Fruit fly (Drosophila melanogaster) whole organism, embryonic: ENCODE data around the gene bin.
A peak's percentile ranks its signal among the peaks of the same experiment; 100 is the strongest.

Source experiments
- Adf1 ChIP-seq: fragments of 200-800 bp; sonication (Bioruptor generic); IDR thresholded peaks from 2 replicates; pipeline ENCODE4 v1.3.6; 2022; ENCODE audit warnings: missing biosample characterization, missing genetic modification characterization
- Bgb ChIP-seq: fragments of 200-800 bp; sonication (Bioruptor generic); IDR thresholded peaks from 2 replicates; pipeline ENCODE4 v1.3.6; 2022; ENCODE audit warnings: missing biosample characterization, missing genetic modification characterization; ENCODE audit not compliant: partially characterized antibody
- BtbVII ChIP-seq: fragments of 200-800 bp; sonication (Bioruptor generic); optimal IDR thresholded peaks from 3 replicates; lab custom pipeline; 2017; ENCODE audit warnings: missing biosample characterization, mild to moderate bottlenecking, missing genetic modification characterization
- CG10209 ChIP-seq: fragments of 200-800 bp; sonication (Bioruptor generic); optimal IDR thresholded peaks from 3 replicates; lab custom pipeline; 2017; ENCODE audit warnings: missing biosample characterization, mild to moderate bottlenecking, missing genetic modification characterization, missing genetic modification reagents
- CG10321 ChIP-seq: fragments of 200-800 bp; sonication (Bioruptor generic); IDR thresholded peaks from 2 replicates; pipeline ENCODE4 v1.3.6; 2022; ENCODE audit warnings: missing biosample characterization, missing genetic modification characterization
- CG10959 ChIP-seq: fragments of 200-800 bp; sonication (Bioruptor generic); IDR thresholded peaks from 2 replicates; pipeline ENCODE4 v1.3.6; 2022; ENCODE audit warnings: missing biosample characterization, missing genetic modification characterization
- CG14441 ChIP-seq: fragments of 200-800 bp; sonication (Bioruptor generic); IDR thresholded peaks from 2 replicates; pipeline ENCODE4 v1.3.6; 2022; ENCODE audit warnings: missing biosample characterization, missing genetic modification characterization
- CG15073 ChIP-seq: fragments of 200-800 bp; sonication (Bioruptor generic); optimal IDR thresholded peaks from 2 replicates; lab custom pipeline; 2016; ENCODE audit warnings: missing biosample characterization, missing genetic modification characterization
- CG15514 ChIP-seq: fragments of 200-800 bp; sonication (Bioruptor generic); optimal IDR thresholded peaks from 3 replicates; lab custom pipeline; 2017; ENCODE audit warnings: missing biosample characterization, missing genetic modification characterization, mild to moderate bottlenecking, moderate library complexity, missing genetic modification reagents
- CG15696 ChIP-seq: fragments of 200-800 bp; sonication (Bioruptor generic); optimal IDR thresholded peaks from 2 replicates; lab custom pipeline; 2019; ENCODE audit warnings: missing biosample characterization, mild to moderate bottlenecking, missing genetic modification characterization, moderate library complexity
- CG17568 ChIP-seq: fragments of 200-800 bp; sonication (Bioruptor generic); optimal IDR thresholded peaks from 2 replicates; lab custom pipeline; 2018; ENCODE audit warnings: missing biosample characterization, mild to moderate bottlenecking, missing genetic modification characterization, moderate library complexity
- CG18599 ChIP-seq: fragments of 200-800 bp; sonication (Bioruptor generic); optimal IDR thresholded peaks from 3 replicates; lab custom pipeline; 2017; ENCODE audit warnings: missing biosample characterization, missing genetic modification characterization, mild to moderate bottlenecking, moderate library complexity, missing genetic modification reagents
- CG2199 ChIP-seq: fragments of 200-800 bp; sonication (Bioruptor generic); IDR thresholded peaks from 3 replicates; pipeline ENCODE4 v1.3.6; 2022; ENCODE audit warnings: missing biosample characterization, missing genetic modification characterization
- CG43689 ChIP-seq: fragments of 200-800 bp; sonication (Bioruptor generic); IDR thresholded peaks from 2 replicates; pipeline ENCODE4 v1.3.6; 2022; ENCODE audit warnings: missing biosample characterization, missing genetic modification characterization
- CG4424 ChIP-seq: fragments of 200-800 bp; sonication (Bioruptor generic); optimal IDR thresholded peaks from 3 replicates; lab custom pipeline; 2016; ENCODE audit warnings: missing biosample characterization, missing genetic modification characterization
- CG7745 ChIP-seq: fragments of 200-800 bp; sonication (Bioruptor generic); optimal IDR thresholded peaks from 2 replicates; lab custom pipeline; 2018; ENCODE audit warnings: missing biosample characterization, mild to moderate bottlenecking, missing genetic modification characterization, moderate library complexity
- CG8944 ChIP-seq: fragments of 200-800 bp; sonication (Bioruptor generic); optimal IDR thresholded peaks from 3 replicates; lab custom pipeline; 2016; ENCODE audit warnings: missing biosample characterization, missing genetic modification characterization
- Dll ChIP-seq: fragments of 200-800 bp; sonication (Bioruptor generic); IDR thresholded peaks from 4 replicates; pipeline ENCODE4 v1.3.6; 2022; ENCODE audit warnings: missing biosample characterization, missing genetic modification characterization; ENCODE audit not compliant: partially characterized antibody
- Dp ChIP-seq: fragments of 200-800 bp; sonication (Bioruptor generic); optimal IDR thresholded peaks from 2 replicates; lab custom pipeline; 2018; ENCODE audit warnings: missing biosample characterization, mild to moderate bottlenecking, missing genetic modification characterization, moderate library complexity
- Drgx ChIP-seq: fragments of 200-800 bp; sonication (Bioruptor generic); IDR thresholded peaks from 2 replicates; pipeline ENCODE4 v1.3.6; 2022; ENCODE audit warnings: missing biosample characterization, missing genetic modification characterization
- Kr ChIP-seq: fragments of 200-800 bp; sonication (Bioruptor generic); optimal IDR thresholded peaks from 2 replicates; lab custom pipeline; 2017; ENCODE audit warnings: missing biosample characterization, mild to moderate bottlenecking, missing genetic modification characterization
- Meics ChIP-seq: fragments of 200-800 bp; sonication (Bioruptor generic); optimal IDR thresholded peaks from 2 replicates; lab custom pipeline; 2017; ENCODE audit warnings: missing biosample characterization, mild to moderate bottlenecking, missing genetic modification characterization
- Oli ChIP-seq: fragments of 200-800 bp; sonication (Bioruptor generic); optimal IDR thresholded peaks from 2 replicates; lab custom pipeline; 2018; ENCODE audit warnings: missing biosample characterization, mild to moderate bottlenecking, missing genetic modification characterization, moderate library complexity
- Ptx1 ChIP-seq: fragments of 200-800 bp; sonication (Bioruptor generic); IDR thresholded peaks from 2 replicates; pipeline ENCODE4 v1.3.6; 2022; ENCODE audit warnings: missing biosample characterization, missing genetic modification characterization
- Sry-β ChIP-seq: fragments of 200-800 bp; sonication (Bioruptor generic); optimal IDR thresholded peaks from 2 replicates; lab custom pipeline; 2018; ENCODE audit warnings: missing biosample characterization, mild to moderate bottlenecking, missing genetic modification characterization, moderate library complexity
- Tbp ChIP-seq: fragments of >200 bp; optimal IDR thresholded peaks from 2 replicates; lab custom pipeline; 2018; ENCODE audit warnings: missing biosample characterization, missing genetic modification characterization
- Trl ChIP-seq, 3 experiments: fragments of >200 bp in 2 of 3; fragments of 200-800 bp in 1 of 3; sonication (Bioruptor generic) in 1 of 3; optimal IDR thresholded peaks; 2 replicates in 1 of 3; 3 replicates in 2 of 3; lab custom pipeline; 2016 to 2017; ENCODE audit warnings: missing biosample characterization in 1 of 3, missing genetic modification characterization in 1 of 3
- YL-1 ChIP-seq: fragments of 200-800 bp; sonication (Bioruptor generic); optimal IDR thresholded peaks from 3 replicates; lab custom pipeline; 2017; ENCODE audit warnings: missing biosample characterization, mild to moderate bottlenecking, missing genetic modification characterization
- ap ChIP-seq: fragments of 200-800 bp; sonication (Bioruptor generic); IDR thresholded peaks from 2 replicates; pipeline ENCODE4 v1.3.6; 2022; ENCODE audit warnings: missing biosample characterization, missing genetic modification characterization
- cato ChIP-seq: fragments of 200-800 bp; sonication (Bioruptor generic); optimal IDR thresholded peaks from 2 replicates; lab custom pipeline; 2016; ENCODE audit warnings: missing biosample characterization, missing genetic modification characterization, borderline replicate concordance
- cg ChIP-seq: fragments of 200-800 bp; sonication (Bioruptor generic); optimal IDR thresholded peaks from 3 replicates; lab custom pipeline; 2019; ENCODE audit warnings: missing biosample characterization, mild to moderate bottlenecking, missing genetic modification characterization, moderate library complexity
- chif ChIP-seq, 2 experiments: fragments of 200-800 bp; sonication (Bioruptor generic); optimal IDR thresholded peaks; 3 replicates each; lab custom pipeline; 2016; ENCODE audit warnings: missing biosample characterization in 2 of 2, missing genetic modification characterization in 2 of 2
- ci ChIP-seq: fragments of 200-800 bp; sonication (Bioruptor generic); IDR thresholded peaks from 3 replicates; pipeline ENCODE4 v1.3.6; 2022; ENCODE audit warnings: missing biosample characterization, missing genetic modification characterization
- dpn ChIP-seq, 2 experiments: fragments of 200-800 bp; sonication (Bioruptor generic); optimal IDR thresholded peaks; 3 replicates each; lab custom pipeline; 2016; ENCODE audit warnings: missing biosample characterization in 2 of 2, missing genetic modification characterization in 2 of 2
- dysf ChIP-seq: fragments of 200-800 bp; sonication (Bioruptor generic); IDR thresholded peaks from 3 replicates; pipeline ENCODE4 v1.3.6; 2022; ENCODE audit warnings: missing biosample characterization, missing genetic modification characterization
- gro ChIP-seq: fragments of 200-800 bp; sonication (Bioruptor generic); optimal IDR thresholded peaks from 2 replicates; lab custom pipeline; 2016; ENCODE audit warnings: missing biosample characterization, missing genetic modification characterization
- gt ChIP-seq: fragments of 200-800 bp; sonication (Bioruptor generic); IDR thresholded peaks from 2 replicates; pipeline ENCODE4 v1.3.6; 2022; ENCODE audit warnings: missing biosample characterization, missing genetic modification characterization
- ind ChIP-seq: fragments of 200-800 bp; sonication (Bioruptor generic); optimal IDR thresholded peaks from 3 replicates; lab custom pipeline; 2016; ENCODE audit warnings: missing biosample characterization, missing genetic modification characterization
- kay ChIP-seq: fragments of 200-800 bp; sonication (Bioruptor generic); optimal IDR thresholded peaks from 2 replicates; lab custom pipeline; 2016; ENCODE audit warnings: missing biosample characterization, missing genetic modification characterization
- lola ChIP-seq, 3 experiments: fragments of >200 bp in 2 of 3; fragments of 200-800 bp in 1 of 3; sonication (Bioruptor generic) in 1 of 3; optimal IDR thresholded peaks; 2 replicates each; lab custom pipeline; 2017 to 2019; ENCODE audit warnings: missing biosample characterization in 3 of 3, missing genetic modification characterization in 3 of 3, mild to moderate bottlenecking in 1 of 3, moderate library complexity in 1 of 3
- maf-S ChIP-seq: fragments of 200-800 bp; sonication (Bioruptor generic); optimal IDR thresholded peaks from 2 replicates; lab custom pipeline; 2016; ENCODE audit warnings: missing biosample characterization, missing genetic modification characterization
- odd ChIP-seq: fragments of 200-800 bp; sonication (Bioruptor generic); optimal IDR thresholded peaks from 2 replicates; lab custom pipeline; 2017; ENCODE audit warnings: missing biosample characterization, mild to moderate bottlenecking, missing genetic modification characterization
- pros ChIP-seq: fragments of 200-800 bp; sonication (Bioruptor generic); optimal IDR thresholded peaks from 3 replicates; lab custom pipeline; 2019; ENCODE audit warnings: missing biosample characterization, mild to moderate bottlenecking, missing genetic modification characterization, moderate library complexity
- pzg ChIP-seq: fragments of 200-800 bp; sonication (Bioruptor generic); optimal IDR thresholded peaks from 3 replicates; lab custom pipeline; 2018; ENCODE audit warnings: missing biosample characterization, mild to moderate bottlenecking, missing genetic modification characterization, moderate library complexity
- ro ChIP-seq: fragments of 200-800 bp; sonication (Bioruptor generic); IDR thresholded peaks from 2 replicates; pipeline ENCODE4 v1.3.6; 2022; ENCODE audit warnings: missing biosample characterization, missing genetic modification characterization
- sisA ChIP-seq: fragments of 200-800 bp; sonication (Bioruptor generic); IDR thresholded peaks from 2 replicates; pipeline ENCODE4 v1.3.6; 2022; ENCODE audit warnings: missing biosample characterization, missing genetic modification characterization
- sug ChIP-seq: fragments of 200-800 bp; optimal IDR thresholded peaks from 2 replicates; lab custom pipeline; 2019; ENCODE audit warnings: missing biosample characterization, mild to moderate bottlenecking, missing genetic modification characterization, moderate library complexity
- tio ChIP-seq: fragments of 200-800 bp; sonication (Bioruptor generic); optimal IDR thresholded peaks from 2 replicates; lab custom pipeline; 2017; ENCODE audit warnings: missing biosample characterization, missing genetic modification characterization, inconsistent platforms
- toy ChIP-seq: fragments of 200-800 bp; sonication (Bioruptor generic); IDR thresholded peaks from 2 replicates; pipeline ENCODE4 v1.3.6; 2022; ENCODE audit warnings: missing biosample characterization, missing genetic modification characterization
- twi ChIP-seq: fragments of 200-800 bp; optimal IDR thresholded peaks from 2 replicates; lab custom pipeline; 2019; ENCODE audit warnings: missing biosample characterization, mild to moderate bottlenecking, missing genetic modification characterization, moderate library complexity
- yki ChIP-seq: fragments of >200 bp; optimal IDR thresholded peaks from 3 replicates; lab custom pipeline; 2018

bin gene

DNA sequence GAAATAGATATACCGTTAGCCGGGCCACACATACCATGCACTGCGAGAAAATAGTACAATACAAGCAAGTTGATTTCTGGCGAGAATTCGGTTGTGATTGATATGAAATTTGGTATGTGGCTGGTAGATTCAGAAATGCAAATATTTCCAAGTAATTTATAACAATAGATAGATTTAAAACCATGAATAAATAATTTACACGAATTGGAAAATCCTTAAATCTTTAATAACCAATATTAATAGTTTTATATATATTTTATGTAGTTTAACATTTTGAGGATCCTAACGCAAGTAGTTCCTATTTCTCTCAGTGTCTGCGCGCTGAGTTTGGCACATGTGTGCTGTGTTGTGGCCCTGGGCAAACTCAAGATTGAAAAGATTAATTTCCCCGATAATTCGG is 8.6 kb upstream of the bin start (continued):
- TF ChIP-seq Dp (GFP tag; lab: Kevin White, UChicago) (no peak), CG10321 (GFP tag; lab: Robert Waterston, UW) (no peak), ci (GFP tag; lab: Robert Waterston, UW) (no peak), sisA (GFP tag; lab: Robert Waterston, UW) (peak; percentile 61), gt (no peak), CG15514 (GFP tag; lab: Kevin White, UChicago) (no peak), odd (GFP tag; lab: Kevin White, UChicago) (peak; percentile 25), dpn (GFP tag; optimal IDR thresholded peaks at IDR 0.05; lab: Kevin White, UChicago) (peak in 1 of 2 experiments; percentile 30), CG8944 (GFP tag; lab: Kevin White, UChicago) (no peak), CG43689 (no peak), toy (GFP tag; lab: Robert Waterston, UW) (no peak), CG15073 (no peak), kay (GFP tag; lab: Kevin White, UChicago) (no peak), ind (GFP tag; lab: Kevin White, UChicago) (peak; percentile 2), pzg (GFP tag; lab: Kevin White, UChicago) (no peak), Meics (GFP tag; lab: Kevin White, UChicago) (no peak), Trl (optimal IDR thresholded peaks at IDR 0.05; lab: Kevin White, UChicago) (no peak), Trl (GFP tag; optimal IDR thresholded peaks at IDR 0.05; lab: Kevin White, UChicago) (peak; percentile 52), CG2199 (GFP tag; lab: Robert Waterston, UW) (no peak), Bgb (GFP tag; lab: Robert Waterston, UW) (no peak), Tbp (GFP tag; lab: Kevin White, UChicago) (no peak), CG18599 (GFP tag; lab: Kevin White, UChicago) (peak; percentile 16), maf-S (GFP tag; lab: Kevin White, UChicago) (no peak), Drgx (no peak), Kr (no peak), cato (GFP tag; lab: Kevin White, UChicago) (peak; percentile 13), Ptx1 (GFP tag; lab: Robert Waterston, UW) (0 out of 2 replicates have a peak, but pooled peaks have one; percentile 47), ap (GFP tag; lab: Robert Waterston, UW) (no peak), chif (GFP tag; optimal IDR thresholded peaks at IDR 0.05; lab: Kevin White, UChicago) (peak in 1 of 2 experiments; percentile 4), CG14441 (no peak), sug (tag; lab: Kevin White, UChicago) (no peak), gro (GFP tag; lab: Kevin White, UChicago) (no peak), twi (tag; lab: Kevin White, UChicago) (peak; percentile 92), YL-1 (GFP tag; lab: Kevin White, UChicago) (no peak), Dll (GFP tag; lab: Robert Waterston, UW) (no peak), CG4424 (GFP tag; lab: Kevin White, UChicago) (peak; percentile 46), lola (GFP tag; optimal IDR thresholded peaks at IDR 0.05; lab: Kevin White, UChicago) (peak in 1 of 3 experiments; percentile 83), pros (GFP tag; lab: Kevin White, UChicago) (no peak), cg (no peak), dysf (peak; percentile 40; the same call in 1 of the 3 replicates), Adf1 (GFP tag; lab: Robert Waterston, UW) (no peak), Sry-β (GFP tag; lab: Kevin White, UChicago) (no peak), CG15696 (tag; lab: Kevin White, UChicago) (peak; percentile 85), CG10959 (peak; percentile 68), BtbVII (GFP tag; lab: Kevin White, UChicago) (no peak), CG7745 (tag; lab: Kevin White, UChicago) (no peak), yki (lab: Kevin White, UChicago) (no peak), Oli (tag; lab: Kevin White, UChicago) (peak; percentile 60), CG17568 (GFP tag; lab: Kevin White, UChicago) (no peak), CG10209 (GFP tag; lab: Kevin White, UChicago) (peak; percentile 49), tio (GFP tag; lab: Kevin White, UChicago) (peak; percentile 59), ro (GFP tag; lab: Robert Waterston, UW) (no peak)
